Worm (Caenorhabditis elegans): ENCODE results near the gene T11F9.22.

ce11 chrV:11490382-11490781 is 10.9 kb downstream of the T11F9.22 start, which contains the start of gene dhs-19:
- TF ChIP-seq unc-62 (GFP tag; optimal IDR thresholded peaks at IDR 0.05) (no peak), egl-27 (tag; optimal IDR thresholded peaks at IDR 0.05) (no peak), ets-5 (GFP tag; IDR thresholded peaks at IDR 0.05) (no peak), snpc-4 (tag; optimal IDR thresholded peaks at IDR 0.05) (no peak)

All from whole organism, L1 larva.